Fruit fly (Drosophila melanogaster): ENCODE data around the gene CG4629.

- TF ChIP-seq CG8478 (optimal IDR thresholded peaks at IDR 0.05) (no peak), CTCF (optimal IDR thresholded peaks at IDR 0.05) (no peak)
These were observed 25.3 kb upstream of the CG4629 start for dm6 chr2L:1127434-1128089.
